Fruit fly (Drosophila melanogaster) whole organism, prepupa: Measurements from ENCODE around the gene wake.

Source experiments
- Blimp-1 ChIP-seq: fragments of 200-800 bp; sonication (Bioruptor generic); optimal IDR thresholded peaks from 3 replicates; lab custom pipeline; 2017; ENCODE audit warnings: missing biosample characterization, missing genetic modification characterization, mild to moderate bottlenecking, moderate library complexity, missing genetic modification reagents
- CG10631 ChIP-seq: fragments of 200-800 bp; sonication (Bioruptor generic); optimal IDR thresholded peaks from 2 replicates; lab custom pipeline; 2016; ENCODE audit warnings: missing biosample characterization, missing genetic modification characterization
- CG10669 ChIP-seq: fragments of 200-800 bp; sonication (Bioruptor generic); optimal IDR thresholded peaks from 3 replicates; lab custom pipeline; 2018; ENCODE audit warnings: missing biosample characterization, mild to moderate bottlenecking, missing genetic modification characterization, moderate library complexity
- CG11294 ChIP-seq: fragments of 200-800 bp; sonication (Bioruptor generic); IDR thresholded peaks from 2 replicates; pipeline ENCODE4 v1.3.6; 2022; ENCODE audit warnings: missing biosample characterization, missing genetic modification characterization
- CG11762 ChIP-seq: fragments of 200-800 bp; sonication (Bioruptor generic); optimal IDR thresholded peaks from 3 replicates; lab custom pipeline; 2016; ENCODE audit warnings: missing biosample characterization, missing genetic modification characterization; ENCODE audit not compliant: insufficient read depth
- CG11902 ChIP-seq: fragments of 200-800 bp; sonication (Bioruptor generic); optimal IDR thresholded peaks from 3 replicates; lab custom pipeline; 2016; ENCODE audit warnings: missing biosample characterization, missing genetic modification characterization
- CG1621 ChIP-seq: fragments of 200-800 bp; sonication (Bioruptor generic); optimal IDR thresholded peaks from 3 replicates; lab custom pipeline; 2018; ENCODE audit warnings: missing biosample characterization, mild to moderate bottlenecking, missing genetic modification characterization
- CG16779 ChIP-seq: fragments of 200-800 bp; sonication (Bioruptor generic); optimal IDR thresholded peaks from 3 replicates; lab custom pipeline; 2017; ENCODE audit warnings: missing biosample characterization, mild to moderate bottlenecking, missing genetic modification characterization
- CG3032 ChIP-seq: fragments of 200-800 bp; optimal IDR thresholded peaks from 2 replicates; lab custom pipeline; 2019; ENCODE audit warnings: missing biosample characterization, mild to moderate bottlenecking, missing genetic modification characterization, moderate library complexity
- CG31627 ChIP-seq: fragments of 200-800 bp; sonication (Bioruptor generic); optimal IDR thresholded peaks from 3 replicates; lab custom pipeline; 2016; ENCODE audit warnings: missing biosample characterization, missing genetic modification characterization
- CG32006 ChIP-seq: fragments of 200-800 bp; sonication (Bioruptor generic); optimal IDR thresholded peaks from 3 replicates; lab custom pipeline; 2017; ENCODE audit warnings: missing biosample characterization, mild to moderate bottlenecking, missing genetic modification characterization
- CG34406 ChIP-seq: fragments of 200-800 bp; sonication (Bioruptor generic); optimal IDR thresholded peaks from 3 replicates; lab custom pipeline; 2016; ENCODE audit warnings: missing biosample characterization, missing genetic modification characterization
- CG3919 ChIP-seq: fragments of 200-800 bp; sonication (Bioruptor generic); optimal IDR thresholded peaks from 3 replicates; lab custom pipeline; 2016; ENCODE audit warnings: missing biosample characterization, missing genetic modification characterization
- CG4318 ChIP-seq: fragments of 200-800 bp; sonication (Bioruptor generic); optimal IDR thresholded peaks from 3 replicates; lab custom pipeline; 2017; ENCODE audit warnings: missing biosample characterization, mild to moderate bottlenecking, missing genetic modification characterization
- CG6163 ChIP-seq: fragments of 200-800 bp; sonication (Bioruptor generic); IDR thresholded peaks from 3 replicates; pipeline ENCODE4 v1.3.6; 2022; ENCODE audit warnings: missing biosample characterization, missing genetic modification characterization
- CG6276 ChIP-seq: fragments of 200-800 bp; sonication (Bioruptor generic); optimal IDR thresholded peaks from 2 replicates; lab custom pipeline; 2017; ENCODE audit warnings: missing biosample characterization, mild to moderate bottlenecking, missing genetic modification characterization
- CG6792 ChIP-seq: fragments of 200-800 bp; sonication (Bioruptor generic); optimal IDR thresholded peaks from 3 replicates; lab custom pipeline; 2016; ENCODE audit warnings: missing biosample characterization, missing genetic modification characterization
- CG6808 ChIP-seq: fragments of 200-800 bp; sonication (Bioruptor generic); optimal IDR thresholded peaks from 3 replicates; lab custom pipeline; 2017; ENCODE audit warnings: missing biosample characterization, missing genetic modification characterization, mild to moderate bottlenecking, moderate library complexity, missing genetic modification reagents
- CG6854 ChIP-seq: fragments of 200-800 bp; sonication (Bioruptor generic); optimal IDR thresholded peaks from 2 replicates; lab custom pipeline; 2017; ENCODE audit warnings: missing biosample characterization, mild to moderate bottlenecking, missing genetic modification characterization
- CG7368 ChIP-seq: fragments of 200-800 bp; sonication (Bioruptor generic); optimal IDR thresholded peaks from 3 replicates; lab custom pipeline; 2016; ENCODE audit warnings: missing biosample characterization, missing genetic modification characterization
- CG8119 ChIP-seq: fragments of 200-800 bp; sonication (Bioruptor generic); IDR thresholded peaks from 3 replicates; pipeline ENCODE4 v1.3.6; 2022; ENCODE audit warnings: missing biosample characterization, missing genetic modification characterization
- CG8319 ChIP-seq: fragments of 200-800 bp; sonication (Bioruptor generic); optimal IDR thresholded peaks from 3 replicates; lab custom pipeline; 2016; ENCODE audit warnings: missing biosample characterization, missing genetic modification characterization
- CG8632 ChIP-seq: fragments of 200-800 bp; sonication (Bioruptor generic); optimal IDR thresholded peaks from 3 replicates; lab custom pipeline; 2016; ENCODE audit warnings: missing biosample characterization, missing genetic modification characterization
- CG9139 ChIP-seq: fragments of 200-800 bp; sonication (Bioruptor generic); optimal IDR thresholded peaks from 3 replicates; lab custom pipeline; 2017; ENCODE audit warnings: missing biosample characterization, mild to moderate bottlenecking, missing genetic modification characterization
- Eip75B ChIP-seq: fragments of 200-800 bp; sonication (Bioruptor generic); optimal IDR thresholded peaks from 3 replicates; lab custom pipeline; 2016; ENCODE audit warnings: missing biosample characterization, missing genetic modification characterization
- Eip78C ChIP-seq: fragments of 200-800 bp; sonication (Bioruptor generic); peaks from one replicate; lab custom pipeline; 2016; ENCODE audit warnings: missing biosample characterization, missing genetic modification characterization
- Eip93F ChIP-seq: fragments of 200-800 bp; sonication (Bioruptor generic); optimal IDR thresholded peaks from 2 replicates; lab custom pipeline; 2016; ENCODE audit warnings: missing biosample characterization, mild to moderate bottlenecking, missing genetic modification characterization
- Ets21C ChIP-seq: fragments of 200-800 bp; sonication (Bioruptor generic); optimal IDR thresholded peaks from 3 replicates; lab custom pipeline; 2016; ENCODE audit warnings: missing biosample characterization, missing genetic modification characterization
- Gug ChIP-seq: fragments of 200-800 bp; sonication (Bioruptor generic); IDR thresholded peaks from 2 replicates; pipeline ENCODE4 v1.3.6; 2022; ENCODE audit warnings: missing biosample characterization, missing genetic modification characterization
- Hr39 ChIP-seq: fragments of 200-800 bp; sonication (Bioruptor generic); optimal IDR thresholded peaks from 2 replicates; lab custom pipeline; 2016; ENCODE audit warnings: missing biosample characterization, missing genetic modification characterization
- Hr4 ChIP-seq: fragments of 200-800 bp; sonication (Bioruptor generic); optimal IDR thresholded peaks from 3 replicates; lab custom pipeline; 2016; ENCODE audit warnings: missing biosample characterization, missing genetic modification characterization
- Met ChIP-seq: fragments of 200-800 bp; sonication (Bioruptor generic); optimal IDR thresholded peaks from 3 replicates; lab custom pipeline; 2016; ENCODE audit warnings: missing biosample characterization, missing genetic modification characterization
- OdsH ChIP-seq: fragments of 200-800 bp; sonication (Bioruptor generic); optimal IDR thresholded peaks from 3 replicates; lab custom pipeline; 2016; ENCODE audit warnings: missing biosample characterization, missing genetic modification characterization
- Smox ChIP-seq: fragments of 200-800 bp; sonication (Bioruptor generic); optimal IDR thresholded peaks from 3 replicates; lab custom pipeline; 2016; ENCODE audit warnings: missing biosample characterization, missing genetic modification characterization
- Sox102F ChIP-seq: fragments of 200-800 bp; sonication (Bioruptor generic); optimal IDR thresholded peaks from 2 replicates; lab custom pipeline; 2016; ENCODE audit warnings: missing biosample characterization, mild to moderate bottlenecking, missing genetic modification characterization
- Sox14 ChIP-seq: fragments of 200-800 bp; sonication (Bioruptor generic); optimal IDR thresholded peaks from 3 replicates; lab custom pipeline; 2016; ENCODE audit warnings: missing biosample characterization, missing genetic modification characterization
- Sox15 ChIP-seq: fragments of 200-800 bp; sonication (Bioruptor generic); optimal IDR thresholded peaks from 3 replicates; lab custom pipeline; 2016; ENCODE audit warnings: missing biosample characterization, missing genetic modification characterization
- achi ChIP-seq: fragments of 200-800 bp; sonication (Bioruptor generic); optimal IDR thresholded peaks from 3 replicates; lab custom pipeline; 2016; ENCODE audit warnings: missing biosample characterization, missing genetic modification characterization
- acj6 ChIP-seq: fragments of 200-800 bp; sonication (Bioruptor generic); optimal IDR thresholded peaks from 3 replicates; lab custom pipeline; 2016; ENCODE audit warnings: missing biosample characterization, missing genetic modification characterization
- dac ChIP-seq: fragments of 200-800 bp; sonication (Bioruptor generic); optimal IDR thresholded peaks from 2 replicates; lab custom pipeline; 2017; ENCODE audit warnings: missing biosample characterization, mild to moderate bottlenecking, missing genetic modification characterization
- dsx ChIP-seq: fragments of 200-800 bp; optimal IDR thresholded peaks from 3 replicates; lab custom pipeline; 2019; ENCODE audit warnings: missing biosample characterization, mild to moderate bottlenecking, missing genetic modification characterization, moderate library complexity; ENCODE audit not compliant: poor library complexity, severe bottlenecking
- eg ChIP-seq: fragments of 200-800 bp; sonication (Bioruptor generic); IDR thresholded peaks from 3 replicates; pipeline ENCODE4 v1.3.6; 2022; ENCODE audit warnings: missing biosample characterization, missing genetic modification characterization
- fd59A ChIP-seq: fragments of 200-800 bp; sonication (Bioruptor generic); optimal IDR thresholded peaks from 2 replicates; lab custom pipeline; 2017; ENCODE audit warnings: missing biosample characterization, mild to moderate bottlenecking, missing genetic modification characterization, missing genetic modification reagents
- fd85E ChIP-seq: fragments of 200-800 bp; sonication (Bioruptor generic); optimal IDR thresholded peaks from 3 replicates; lab custom pipeline; 2016; ENCODE audit warnings: missing biosample characterization, missing genetic modification characterization
- fkh ChIP-seq: fragments of 200-800 bp; sonication (Bioruptor generic); optimal IDR thresholded peaks from 3 replicates; lab custom pipeline; 2017; ENCODE audit warnings: missing biosample characterization, mild to moderate bottlenecking, missing genetic modification characterization, moderate library complexity
- lz ChIP-seq: fragments of 200-800 bp; sonication (Bioruptor generic); optimal IDR thresholded peaks from 3 replicates; lab custom pipeline; 2016; ENCODE audit warnings: missing biosample characterization, missing genetic modification characterization
- net ChIP-seq: fragments of 200-800 bp; sonication (Bioruptor generic); optimal IDR thresholded peaks from 3 replicates; lab custom pipeline; 2016; ENCODE audit warnings: missing biosample characterization, missing genetic modification characterization
- pdm3 ChIP-seq: fragments of 200-800 bp; sonication (Bioruptor generic); optimal IDR thresholded peaks from 3 replicates; lab custom pipeline; 2016; ENCODE audit warnings: missing biosample characterization, missing genetic modification characterization
- salr ChIP-seq, 2 experiments: fragments of 200-800 bp; sonication (Bioruptor generic); optimal IDR thresholded peaks; 3 replicates each; lab custom pipeline; 2016 to 2018; ENCODE audit warnings: missing biosample characterization in 2 of 2, missing genetic modification characterization in 2 of 2, mild to moderate bottlenecking in 1 of 2
- spab ChIP-seq: fragments of 200-800 bp; sonication (Bioruptor generic); optimal IDR thresholded peaks from 2 replicates; lab custom pipeline; 2017; ENCODE audit warnings: missing biosample characterization, mild to moderate bottlenecking, missing genetic modification characterization, missing genetic modification reagents
- ss ChIP-seq, 2 experiments: fragments of 200-800 bp; sonication (Bioruptor generic); optimal IDR thresholded peaks; 2 replicates in 1 of 2; 3 replicates in 1 of 2; lab custom pipeline; 2017 to 2018; ENCODE audit warnings: mild to moderate bottlenecking in 2 of 2, missing biosample characterization in 2 of 2, missing genetic modification characterization in 2 of 2, moderate library complexity in 1 of 2
- topi ChIP-seq: fragments of 200-800 bp; sonication (Bioruptor generic); optimal IDR thresholded peaks from 3 replicates; lab custom pipeline; 2016; ENCODE audit warnings: missing biosample characterization, missing genetic modification characterization

wake gene

DNA sequence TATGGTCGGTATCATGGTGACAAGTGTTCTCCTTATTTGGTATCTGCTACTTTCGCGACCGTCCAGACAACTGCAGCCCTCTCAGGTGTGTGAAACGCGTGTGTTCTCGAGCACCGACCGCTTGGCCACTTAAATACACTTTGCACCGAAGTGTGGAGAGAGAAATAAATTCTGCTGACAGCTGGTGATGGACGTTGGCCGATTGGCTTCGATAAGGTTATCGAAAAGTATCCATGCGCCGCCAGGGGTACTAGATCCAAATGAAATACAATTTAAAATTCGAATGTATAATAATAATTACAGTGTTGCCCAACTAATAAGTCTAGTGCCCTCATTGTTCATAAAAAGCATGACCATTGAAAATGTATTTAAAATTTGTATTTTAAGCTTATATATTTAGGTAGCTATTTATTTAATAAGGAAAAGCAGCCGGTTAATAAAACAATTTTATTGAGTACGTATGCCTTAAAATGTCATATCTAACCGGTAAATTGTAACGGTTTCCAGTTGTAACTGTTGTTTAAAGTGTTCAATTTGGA is 46.8 kb downstream of the wake start, which contains the start of the genes Gclm and CG17625:
TSS of gene Gclm (minus strand) at position 175 of the 539 bp plus-strand sequence.
TSS of gene CG17625 (plus strand) at position 514 of the 539 bp plus-strand sequence.
- TF ChIP-seq Sox14 (GFP tag; lab: Kevin White, UChicago) (peak; percentile 38), Eip93F (peak; percentile 42), CG32006 (GFP tag; lab: Kevin White, UChicago) (no peak), CG6808 (GFP tag; lab: Kevin White, UChicago) (no peak), CG6276 (GFP tag; lab: Kevin White, UChicago) (no peak), Met (GFP tag; lab: Kevin White, UChicago) (no peak), CG3032 (tag; lab: Kevin White, UChicago) (peak; percentile 27), CG8319 (no peak), CG8632 (GFP tag; lab: Kevin White, UChicago) (peak; percentile 1), CG3919 (GFP tag; lab: Kevin White, UChicago) (peak; percentile 51), CG6792 (GFP tag; lab: Kevin White, UChicago) (peak; percentile 37), dac (no peak), fd59A (GFP tag; lab: Kevin White, UChicago) (no peak), achi (GFP tag; lab: Kevin White, UChicago) (peak; percentile 90), net (GFP tag; lab: Kevin White, UChicago) (peak; percentile 56), topi (peak; percentile 45), Sox102F (GFP tag; lab: Kevin White, UChicago) (peak; percentile 56), acj6 (peak; percentile 20), CG1621 (tag; lab: Kevin White, UChicago) (peak; percentile 11), CG6163 (peak; percentile 47; the same call in 2 of the 3 replicates), Gug (no peak), lz (GFP tag; lab: Kevin White, UChicago) (peak; percentile 48), Eip78C (GFP tag; lab: Kevin White, UChicago) (no peak), ss (GFP tag; optimal IDR thresholded peaks at IDR 0.05; lab: Kevin White, UChicago) (peak; percentile 42 to 56), CG10631 (GFP tag; lab: Kevin White, UChicago) (peak; percentile 50), CG34406 (peak; percentile 36), CG9139 (GFP tag; lab: Kevin White, UChicago) (peak; percentile 35), CG16779 (tag; lab: Kevin White, UChicago) (no peak), Smox (GFP tag; lab: Kevin White, UChicago) (no peak), CG31627 (GFP tag; lab: Kevin White, UChicago) (peak; percentile 33), pdm3 (GFP tag; lab: Kevin White, UChicago) (peak; percentile 56), CG7368 (no peak), Hr39 (GFP tag; lab: Kevin White, UChicago) (no peak), CG4318 (GFP tag; lab: Kevin White, UChicago) (no peak), fd85E (GFP tag; lab: Kevin White, UChicago) (no peak), CG11762 (GFP tag; lab: Kevin White, UChicago) (no peak), CG6854 (GFP tag; lab: Kevin White, UChicago) (peak; percentile 73), Eip75B (GFP tag; lab: Kevin White, UChicago) (peak; percentile 39), CG8119 (GFP tag; lab: Robert Waterston, UW) (peak; percentile 13; the same call in 1 of the 3 replicates), dsx (GFP tag; lab: Kevin White, UChicago) (peak; percentile 57), Sox15 (GFP tag; lab: Kevin White, UChicago) (no peak), fkh (GFP tag; lab: Kevin White, UChicago) (peak; percentile 4), Blimp-1 (GFP tag; lab: Kevin White, UChicago) (no peak), CG11294 (GFP tag; lab: Robert Waterston, UW) (no peak), OdsH (GFP tag; lab: Kevin White, UChicago) (no peak), spab (GFP tag; lab: Kevin White, UChicago) (no peak), CG11902 (no peak), CG10669 (no peak), Ets21C (no peak), Hr4 (no peak), salr (GFP tag; optimal IDR thresholded peaks at IDR 0.05; lab: Kevin White, UChicago) (no peak), eg (GFP tag; lab: Robert Waterston, UW) (peak; percentile 56)
